Worm (Caenorhabditis elegans) whole organism, young adult: ENCODE results near the gene cyb-3.

ENCODE experiments used
- Y53F4B.3 ChIP-seq: fragments of 200-800 bp; sonication (Bioruptor generic); IDR thresholded peaks from 2 replicates; pipeline ENCODE4 v1.3.6; 2022; ENCODE audit warnings: missing genetic modification reagents, missing genetic modification characterization, missing compliant biosample characterization
- ama-1 ChIP-seq, 3 experiments: fragments of 150-350 bp in 1 of 3; sonication (generic microtip) in 2 of 3; optimal IDR thresholded peaks; 2 replicates each; lab custom pipeline; 2014 to 2018; ENCODE audit warnings: missing biosample characterization in 2 of 3, missing genetic modification characterization in 2 of 3, missing genetic modification reagents in 2 of 3
- aptf-2 ChIP-seq: fragments of 200-800 bp; sonication (Bioruptor generic); conservative IDR thresholded peaks from 2 replicates; pipeline ENCODE4 v1.3.6; 2022; ENCODE audit warnings: missing genetic modification reagents, missing genetic modification characterization, missing compliant biosample characterization
- nfya-1 ChIP-seq: sonication (generic microtip); optimal IDR thresholded peaks from 2 replicates; lab custom pipeline; 2017; ENCODE audit warnings: antibody characterized with exemption, missing compliant biosample characterization, missing genetic modification characterization, borderline replicate concordance; ENCODE audit not compliant: insufficient read depth

DNA sequence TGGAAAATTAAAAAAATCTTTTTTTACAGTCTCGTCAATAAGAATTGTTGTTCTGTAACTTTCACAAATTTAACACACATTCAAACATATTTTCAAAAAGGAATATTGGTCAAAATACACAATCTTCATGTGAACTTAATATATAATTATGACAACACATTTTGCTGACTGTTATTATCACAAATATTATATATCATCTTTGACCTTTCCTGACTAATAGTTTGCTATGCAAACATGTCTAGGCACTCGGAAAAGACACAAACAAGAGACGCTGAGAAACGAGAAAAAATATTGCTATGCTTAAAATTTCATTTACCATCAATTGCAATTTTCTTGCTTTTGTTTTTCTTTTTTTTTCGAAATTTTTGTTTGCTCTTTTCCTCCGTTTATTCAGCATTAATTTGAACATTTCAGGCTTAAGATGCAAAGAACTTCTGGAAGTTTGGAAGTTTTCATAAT lies 6.4 kb downstream of the cyb-3 start, which contains the start of gene fbxa-135:
- TF ChIP-seq Y53F4B.3 (GFP tag; lab: Robert Waterston, UW) = no peak
- TF ChIP-seq nfya-1 = no peak
- no peak for TF ChIP-seq ama-1 (optimal IDR thresholded peaks at IDR 0.05; lab: Kevin White, UChicago)
- no peak for TF ChIP-seq ama-1 (GFP tag; optimal IDR thresholded peaks at IDR 0.05; lab: Kevin White, UChicago)
- TF ChIP-seq aptf-2 (GFP tag; lab: Robert Waterston, UW) = no peak
